Fruit fly (Drosophila melanogaster) whole organism, prepupa: Measurements from ENCODE around the gene asp.

Experiments used
- CG10631 ChIP-seq: fragments of 200-800 bp; sonication (Bioruptor generic); optimal IDR thresholded peaks from 2 replicates; lab custom pipeline; 2016; ENCODE audit warnings: missing biosample characterization, missing genetic modification characterization
- CG10669 ChIP-seq: fragments of 200-800 bp; sonication (Bioruptor generic); optimal IDR thresholded peaks from 3 replicates; lab custom pipeline; 2018; ENCODE audit warnings: missing biosample characterization, mild to moderate bottlenecking, missing genetic modification characterization, moderate library complexity
- CG11762 ChIP-seq: fragments of 200-800 bp; sonication (Bioruptor generic); optimal IDR thresholded peaks from 3 replicates; lab custom pipeline; 2016; ENCODE audit warnings: missing biosample characterization, missing genetic modification characterization; ENCODE audit not compliant: insufficient read depth
- CG11902 ChIP-seq: fragments of 200-800 bp; sonication (Bioruptor generic); optimal IDR thresholded peaks from 3 replicates; lab custom pipeline; 2016; ENCODE audit warnings: missing biosample characterization, missing genetic modification characterization
- CG15336 ChIP-seq: fragments of 200-800 bp; sonication (Bioruptor generic); IDR thresholded peaks from 2 replicates; pipeline ENCODE4 v1.3.6; 2022; ENCODE audit warnings: missing biosample characterization, missing genetic modification characterization
- CG1621 ChIP-seq: fragments of 200-800 bp; sonication (Bioruptor generic); optimal IDR thresholded peaks from 3 replicates; lab custom pipeline; 2018; ENCODE audit warnings: missing biosample characterization, mild to moderate bottlenecking, missing genetic modification characterization
- CG16779 ChIP-seq: fragments of 200-800 bp; sonication (Bioruptor generic); optimal IDR thresholded peaks from 3 replicates; lab custom pipeline; 2017; ENCODE audit warnings: missing biosample characterization, mild to moderate bottlenecking, missing genetic modification characterization
- CG3032 ChIP-seq: fragments of 200-800 bp; optimal IDR thresholded peaks from 2 replicates; lab custom pipeline; 2019; ENCODE audit warnings: missing biosample characterization, mild to moderate bottlenecking, missing genetic modification characterization, moderate library complexity
- CG31627 ChIP-seq: fragments of 200-800 bp; sonication (Bioruptor generic); optimal IDR thresholded peaks from 3 replicates; lab custom pipeline; 2016; ENCODE audit warnings: missing biosample characterization, missing genetic modification characterization
- CG32006 ChIP-seq: fragments of 200-800 bp; sonication (Bioruptor generic); optimal IDR thresholded peaks from 3 replicates; lab custom pipeline; 2017; ENCODE audit warnings: missing biosample characterization, mild to moderate bottlenecking, missing genetic modification characterization
- CG34406 ChIP-seq: fragments of 200-800 bp; sonication (Bioruptor generic); optimal IDR thresholded peaks from 3 replicates; lab custom pipeline; 2016; ENCODE audit warnings: missing biosample characterization, missing genetic modification characterization
- CG4318 ChIP-seq: fragments of 200-800 bp; sonication (Bioruptor generic); optimal IDR thresholded peaks from 3 replicates; lab custom pipeline; 2017; ENCODE audit warnings: missing biosample characterization, mild to moderate bottlenecking, missing genetic modification characterization
- CG6163 ChIP-seq: fragments of 200-800 bp; sonication (Bioruptor generic); IDR thresholded peaks from 3 replicates; pipeline ENCODE4 v1.3.6; 2022; ENCODE audit warnings: missing biosample characterization, missing genetic modification characterization
- CG6276 ChIP-seq: fragments of 200-800 bp; sonication (Bioruptor generic); optimal IDR thresholded peaks from 2 replicates; lab custom pipeline; 2017; ENCODE audit warnings: missing biosample characterization, mild to moderate bottlenecking, missing genetic modification characterization
- CG6808 ChIP-seq: fragments of 200-800 bp; sonication (Bioruptor generic); optimal IDR thresholded peaks from 3 replicates; lab custom pipeline; 2017; ENCODE audit warnings: missing biosample characterization, missing genetic modification characterization, mild to moderate bottlenecking, moderate library complexity, missing genetic modification reagents
- CG6854 ChIP-seq: fragments of 200-800 bp; sonication (Bioruptor generic); optimal IDR thresholded peaks from 2 replicates; lab custom pipeline; 2017; ENCODE audit warnings: missing biosample characterization, mild to moderate bottlenecking, missing genetic modification characterization
- CG7368 ChIP-seq: fragments of 200-800 bp; sonication (Bioruptor generic); optimal IDR thresholded peaks from 3 replicates; lab custom pipeline; 2016; ENCODE audit warnings: missing biosample characterization, missing genetic modification characterization
- CG8119 ChIP-seq: fragments of 200-800 bp; sonication (Bioruptor generic); IDR thresholded peaks from 3 replicates; pipeline ENCODE4 v1.3.6; 2022; ENCODE audit warnings: missing biosample characterization, missing genetic modification characterization
- CG8319 ChIP-seq: fragments of 200-800 bp; sonication (Bioruptor generic); optimal IDR thresholded peaks from 3 replicates; lab custom pipeline; 2016; ENCODE audit warnings: missing biosample characterization, missing genetic modification characterization
- CG9139 ChIP-seq: fragments of 200-800 bp; sonication (Bioruptor generic); optimal IDR thresholded peaks from 3 replicates; lab custom pipeline; 2017; ENCODE audit warnings: missing biosample characterization, mild to moderate bottlenecking, missing genetic modification characterization
- Eip75B ChIP-seq: fragments of 200-800 bp; sonication (Bioruptor generic); optimal IDR thresholded peaks from 3 replicates; lab custom pipeline; 2016; ENCODE audit warnings: missing biosample characterization, missing genetic modification characterization
- Eip78C ChIP-seq: fragments of 200-800 bp; sonication (Bioruptor generic); peaks from one replicate; lab custom pipeline; 2016; ENCODE audit warnings: missing biosample characterization, missing genetic modification characterization
- Eip93F ChIP-seq: fragments of 200-800 bp; sonication (Bioruptor generic); optimal IDR thresholded peaks from 2 replicates; lab custom pipeline; 2016; ENCODE audit warnings: missing biosample characterization, mild to moderate bottlenecking, missing genetic modification characterization
- Gug ChIP-seq: fragments of 200-800 bp; sonication (Bioruptor generic); IDR thresholded peaks from 2 replicates; pipeline ENCODE4 v1.3.6; 2022; ENCODE audit warnings: missing biosample characterization, missing genetic modification characterization
- Hr38 ChIP-seq: sonication (Bioruptor generic); optimal IDR thresholded peaks from 2 replicates; lab custom pipeline; 2016; ENCODE audit warnings: missing biosample characterization, missing genetic modification characterization
- Hr39 ChIP-seq: fragments of 200-800 bp; sonication (Bioruptor generic); optimal IDR thresholded peaks from 2 replicates; lab custom pipeline; 2016; ENCODE audit warnings: missing biosample characterization, missing genetic modification characterization
- Hr4 ChIP-seq: fragments of 200-800 bp; sonication (Bioruptor generic); optimal IDR thresholded peaks from 3 replicates; lab custom pipeline; 2016; ENCODE audit warnings: missing biosample characterization, missing genetic modification characterization
- Lpt ChIP-seq: fragments of 200-800 bp; sonication (Bioruptor generic); optimal IDR thresholded peaks from 3 replicates; lab custom pipeline; 2016; ENCODE audit warnings: missing biosample characterization, missing genetic modification characterization
- OdsH ChIP-seq: fragments of 200-800 bp; sonication (Bioruptor generic); optimal IDR thresholded peaks from 3 replicates; lab custom pipeline; 2016; ENCODE audit warnings: missing biosample characterization, missing genetic modification characterization
- Smox ChIP-seq: fragments of 200-800 bp; sonication (Bioruptor generic); optimal IDR thresholded peaks from 3 replicates; lab custom pipeline; 2016; ENCODE audit warnings: missing biosample characterization, missing genetic modification characterization
- Sox102F ChIP-seq: fragments of 200-800 bp; sonication (Bioruptor generic); optimal IDR thresholded peaks from 2 replicates; lab custom pipeline; 2016; ENCODE audit warnings: missing biosample characterization, mild to moderate bottlenecking, missing genetic modification characterization
- Sox14 ChIP-seq: fragments of 200-800 bp; sonication (Bioruptor generic); optimal IDR thresholded peaks from 3 replicates; lab custom pipeline; 2016; ENCODE audit warnings: missing biosample characterization, missing genetic modification characterization
- Sox15 ChIP-seq: fragments of 200-800 bp; sonication (Bioruptor generic); optimal IDR thresholded peaks from 3 replicates; lab custom pipeline; 2016; ENCODE audit warnings: missing biosample characterization, missing genetic modification characterization
- achi ChIP-seq: fragments of 200-800 bp; sonication (Bioruptor generic); optimal IDR thresholded peaks from 3 replicates; lab custom pipeline; 2016; ENCODE audit warnings: missing biosample characterization, missing genetic modification characterization
- cyc ChIP-seq: fragments of 200-800 bp; sonication (Bioruptor generic); optimal IDR thresholded peaks from 3 replicates; lab custom pipeline; 2016; ENCODE audit warnings: missing biosample characterization, missing genetic modification characterization
- dsx ChIP-seq: fragments of 200-800 bp; optimal IDR thresholded peaks from 3 replicates; lab custom pipeline; 2019; ENCODE audit warnings: missing biosample characterization, mild to moderate bottlenecking, missing genetic modification characterization, moderate library complexity; ENCODE audit not compliant: poor library complexity, severe bottlenecking
- eg ChIP-seq: fragments of 200-800 bp; sonication (Bioruptor generic); IDR thresholded peaks from 3 replicates; pipeline ENCODE4 v1.3.6; 2022; ENCODE audit warnings: missing biosample characterization, missing genetic modification characterization
- esn ChIP-seq: fragments of 200-800 bp; sonication (Bioruptor generic); optimal IDR thresholded peaks from 2 replicates; lab custom pipeline; 2016; ENCODE audit warnings: missing biosample characterization, mild to moderate bottlenecking, missing genetic modification characterization, moderate library complexity
- fd59A ChIP-seq: fragments of 200-800 bp; sonication (Bioruptor generic); optimal IDR thresholded peaks from 2 replicates; lab custom pipeline; 2017; ENCODE audit warnings: missing biosample characterization, mild to moderate bottlenecking, missing genetic modification characterization, missing genetic modification reagents
- fd85E ChIP-seq: fragments of 200-800 bp; sonication (Bioruptor generic); optimal IDR thresholded peaks from 3 replicates; lab custom pipeline; 2016; ENCODE audit warnings: missing biosample characterization, missing genetic modification characterization
- fkh ChIP-seq: fragments of 200-800 bp; sonication (Bioruptor generic); optimal IDR thresholded peaks from 3 replicates; lab custom pipeline; 2017; ENCODE audit warnings: missing biosample characterization, mild to moderate bottlenecking, missing genetic modification characterization, moderate library complexity
- lz ChIP-seq: fragments of 200-800 bp; sonication (Bioruptor generic); optimal IDR thresholded peaks from 3 replicates; lab custom pipeline; 2016; ENCODE audit warnings: missing biosample characterization, missing genetic modification characterization
- net ChIP-seq: fragments of 200-800 bp; sonication (Bioruptor generic); optimal IDR thresholded peaks from 3 replicates; lab custom pipeline; 2016; ENCODE audit warnings: missing biosample characterization, missing genetic modification characterization
- pdm3 ChIP-seq: fragments of 200-800 bp; sonication (Bioruptor generic); optimal IDR thresholded peaks from 3 replicates; lab custom pipeline; 2016; ENCODE audit warnings: missing biosample characterization, missing genetic modification characterization
- salr ChIP-seq, 2 experiments: fragments of 200-800 bp; sonication (Bioruptor generic); optimal IDR thresholded peaks; 3 replicates each; lab custom pipeline; 2016 to 2018; ENCODE audit warnings: missing biosample characterization in 2 of 2, missing genetic modification characterization in 2 of 2, mild to moderate bottlenecking in 1 of 2
- spab ChIP-seq: fragments of 200-800 bp; sonication (Bioruptor generic); optimal IDR thresholded peaks from 2 replicates; lab custom pipeline; 2017; ENCODE audit warnings: missing biosample characterization, mild to moderate bottlenecking, missing genetic modification characterization, missing genetic modification reagents
- ss ChIP-seq, 2 experiments: fragments of 200-800 bp; sonication (Bioruptor generic); optimal IDR thresholded peaks; 2 replicates in 1 of 2; 3 replicates in 1 of 2; lab custom pipeline; 2017 to 2018; ENCODE audit warnings: mild to moderate bottlenecking in 2 of 2, missing biosample characterization in 2 of 2, missing genetic modification characterization in 2 of 2, moderate library complexity in 1 of 2
- topi ChIP-seq: fragments of 200-800 bp; sonication (Bioruptor generic); optimal IDR thresholded peaks from 3 replicates; lab custom pipeline; 2016; ENCODE audit warnings: missing biosample characterization, missing genetic modification characterization
- vri ChIP-seq: fragments of 200-800 bp; sonication (Bioruptor generic); optimal IDR thresholded peaks from 3 replicates; lab custom pipeline; 2016; ENCODE audit warnings: missing biosample characterization, mild to moderate bottlenecking, missing genetic modification characterization

Gene asp

DNA sequence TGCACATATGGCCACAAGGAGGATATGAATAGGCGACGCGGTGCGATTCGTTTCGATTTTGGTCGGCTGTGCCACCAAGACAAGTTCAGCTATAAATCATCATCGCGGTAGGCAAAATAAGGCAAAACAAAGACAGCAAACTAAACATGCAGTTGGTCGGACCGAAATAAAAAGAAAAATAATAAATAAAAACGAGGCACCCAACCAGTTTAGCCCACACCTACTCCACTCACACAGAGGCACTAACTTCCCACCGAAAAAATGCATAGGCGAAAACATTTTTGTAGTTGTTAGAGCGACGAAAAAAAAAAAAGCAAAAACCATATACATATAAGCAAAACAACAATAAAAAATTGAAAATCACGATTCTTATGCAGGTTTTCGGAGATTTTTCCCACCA, 13.0 kb downstream of the asp start (continued):
- no peak for TF ChIP-seq achi
- TF ChIP-seq CG16779 = no peak
- no peak for TF ChIP-seq CG1621
- no peak for TF ChIP-seq fd85E (GFP tag; lab: Kevin White, UChicago)
- TF ChIP-seq ss (GFP tag; optimal IDR thresholded peaks at IDR 0.05; lab: Kevin White, UChicago) = no peak
- no peak for TF ChIP-seq Hr38 (GFP tag; lab: Kevin White, UChicago)
- TF ChIP-seq spab (GFP tag; lab: Kevin White, UChicago) = no peak
- no peak for TF ChIP-seq fkh
- TF ChIP-seq CG6276 = peak; percentile 56

DNA sequence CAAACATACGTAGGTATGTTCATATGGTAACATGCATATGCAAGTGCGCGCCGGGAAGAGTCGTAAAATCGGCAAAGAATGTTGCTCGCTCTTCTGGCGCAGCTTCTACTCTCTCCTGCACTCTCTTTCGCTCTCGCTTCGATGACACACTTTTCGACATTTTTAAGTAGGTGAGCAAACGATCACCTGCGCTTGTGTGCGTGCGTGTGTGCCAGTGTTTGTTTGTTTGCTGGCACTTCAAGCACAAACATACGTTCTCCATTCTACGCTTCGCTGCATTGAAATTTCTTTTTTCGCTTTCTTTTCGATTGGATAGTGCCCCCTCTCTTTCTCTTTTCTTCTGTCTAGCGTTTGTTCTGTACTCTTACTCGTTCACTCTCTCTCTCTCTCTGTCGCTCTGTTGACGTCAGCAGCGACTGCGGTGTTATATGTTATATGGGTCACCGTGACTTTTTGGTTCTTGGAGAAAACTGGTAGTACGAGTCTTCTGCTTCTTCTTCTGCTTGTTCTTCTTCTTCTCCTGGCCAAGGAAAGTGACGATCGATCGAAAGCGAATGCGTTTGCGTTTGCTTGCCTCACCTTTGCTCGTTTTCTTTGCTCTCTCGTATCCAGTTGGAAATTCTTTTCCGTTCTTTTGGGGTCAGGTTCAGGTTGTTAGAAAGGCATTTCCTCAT, 14.2 kb downstream of the asp start:
- TF ChIP-seq CG32006 (GFP tag; lab: Kevin White, UChicago) (no peak), achi (peak; percentile 23), Gug (GFP tag; lab: Robert Waterston, UW) (no peak), CG6854 (no peak), vri (no peak), CG8119 (GFP tag; lab: Robert Waterston, UW) (no peak; the same call in 2 of the 3 replicates), CG9139 (GFP tag; lab: Kevin White, UChicago) (no peak), ss (GFP tag; optimal IDR thresholded peaks at IDR 0.05; lab: Kevin White, UChicago) (no peak), dsx (GFP tag; lab: Kevin White, UChicago) (no peak), CG4318 (no peak), CG11762 (no peak), CG11902 (GFP tag; lab: Kevin White, UChicago) (no peak), Eip78C (GFP tag; lab: Kevin White, UChicago) (peak; percentile 58), Lpt (GFP tag; lab: Kevin White, UChicago) (peak; percentile 18), pdm3 (GFP tag; lab: Kevin White, UChicago) (no peak), Eip93F (GFP tag; lab: Kevin White, UChicago) (no peak), cyc (GFP tag; lab: Kevin White, UChicago) (no peak), CG6808 (GFP tag; lab: Kevin White, UChicago) (no peak), fd59A (GFP tag; lab: Kevin White, UChicago) (no peak), Smox (GFP tag; lab: Kevin White, UChicago) (no peak), net (GFP tag; lab: Kevin White, UChicago) (no peak), CG6163 (GFP tag; lab: Robert Waterston, UW) (0 out of 3 replicates have a peak, but pooled peaks have one; percentile 42), Sox15 (no peak), CG1621 (no peak), fd85E (GFP tag; lab: Kevin White, UChicago) (no peak), eg (GFP tag; lab: Robert Waterston, UW) (no peak), CG6276 (no peak), Hr38 (GFP tag; lab: Kevin White, UChicago) (no peak), lz (GFP tag; lab: Kevin White, UChicago) (peak; percentile 4), Eip75B (GFP tag; lab: Kevin White, UChicago) (peak; percentile 84), OdsH (GFP tag; lab: Kevin White, UChicago) (peak; percentile 21), CG3032 (tag; lab: Kevin White, UChicago) (no peak), CG10669 (no peak), CG8319 (GFP tag; lab: Kevin White, UChicago) (no peak), CG15336 (GFP tag; lab: Robert Waterston, UW) (no peak), CG7368 (GFP tag; lab: Kevin White, UChicago) (no peak), Hr39 (GFP tag; lab: Kevin White, UChicago) (no peak), salr (GFP tag; optimal IDR thresholded peaks at IDR 0.05; lab: Kevin White, UChicago) (no peak), esn (GFP tag; lab: Kevin White, UChicago) (no peak), Hr4 (no peak), CG16779 (no peak), CG31627 (no peak), CG34406 (GFP tag; lab: Kevin White, UChicago) (no peak), CG10631 (no peak), Sox102F (GFP tag; lab: Kevin White, UChicago) (peak; percentile 57), Sox14 (no peak), topi (peak; percentile 54)
